Worm (Caenorhabditis elegans): ENCODE measurements around the gene str-173.

DNA sequence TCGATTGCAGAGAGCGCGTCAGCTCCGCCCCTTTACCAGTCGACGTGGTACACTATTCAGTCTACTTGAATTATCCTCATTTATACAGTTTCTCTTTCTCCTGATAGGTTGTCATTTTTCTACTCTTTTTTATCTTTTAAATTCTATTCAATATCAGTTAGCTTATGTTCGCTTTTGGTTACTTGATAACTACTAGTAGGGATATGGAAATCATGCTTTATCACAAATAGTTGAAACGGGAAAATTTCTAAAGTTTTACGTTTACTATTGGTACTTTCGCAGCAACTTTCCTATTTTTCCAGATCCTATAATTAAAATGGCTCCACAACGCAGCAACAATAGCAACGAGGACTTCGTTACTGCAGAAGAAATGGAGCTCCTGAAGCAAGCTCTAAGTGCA, 28.0 kb downstream of the str-173 start, which contains the start of gene sgnh-1:
- TF ChIP-seq him-1 (tag; optimal IDR thresholded peaks at IDR 0.05) (no peak), dao-5 (tag; optimal IDR thresholded peaks at IDR 0.05) (no peak), W03F9.2 (tag; optimal IDR thresholded peaks at IDR 0.05) (no peak)

Data from whole organism, L4/young adult.